Fruit fly (Drosophila melanogaster): ENCODE results near the gene Rbsn-5.

Rbsn-5 gene

dm6 chr2L:8164219-8164618 is 4.6 kb downstream of the Rbsn-5 start (continued):
- TF ChIP-seq ftz-f1 (GFP tag; optimal IDR thresholded peaks at IDR 0.05), result no peak
- peak; percentile 85 for TF ChIP-seq CG12236 (GFP tag; optimal IDR thresholded peaks at IDR 0.05)
- TF ChIP-seq Bdp1 (GFP tag; optimal IDR thresholded peaks at IDR 0.05), result peak; percentile 75
- TF ChIP-seq CG7839 (tag; optimal IDR thresholded peaks at IDR 0.05), result peak; percentile 65
- TF ChIP-seq CG7786 (GFP tag; optimal IDR thresholded peaks at IDR 0.05), result peak; percentile 25
- no peak for TF ChIP-seq CG3995 (GFP tag; optimal IDR thresholded peaks at IDR 0.05)
- peak; percentile 79 for TF ChIP-seq CG10431 (GFP tag; optimal IDR thresholded peaks at IDR 0.05)
- TF ChIP-seq CkIIα-i1 (GFP tag; IDR thresholded peaks at IDR 0.05), result no peak
- no peak for TF ChIP-seq dan (GFP tag; IDR thresholded peaks at IDR 0.05)
- TF ChIP-seq CG8281 (tag; optimal IDR thresholded peaks at IDR 0.05), result peak; percentile 55
- peak; percentile 83 for TF ChIP-seq CG18764 (GFP tag; optimal IDR thresholded peaks at IDR 0.05)
- no peak for TF ChIP-seq nom (GFP tag; optimal IDR thresholded peaks at IDR 0.05)
- no peak for TF ChIP-seq zen2 (GFP tag; IDR thresholded peaks at IDR 0.05; ENCODE audit: partially characterized antibody)
- TF ChIP-seq Dfd (GFP tag; optimal IDR thresholded peaks at IDR 0.05), result no peak
- peak; percentile 5 for TF ChIP-seq shn (GFP tag; optimal IDR thresholded peaks at IDR 0.05)
- TF ChIP-seq gro (GFP tag; optimal IDR thresholded peaks at IDR 0.05), result no peak
- no peak for TF ChIP-seq CG2129 (GFP tag; IDR thresholded peaks at IDR 0.05; ENCODE audit: partially characterized antibody)
- TF ChIP-seq CG7745 (tag; optimal IDR thresholded peaks at IDR 0.05), result peak; percentile 86
- TF ChIP-seq pho (GFP tag; optimal IDR thresholded peaks at IDR 0.05), result no peak
- TF ChIP-seq CG11695 (GFP tag; IDR thresholded peaks at IDR 0.05), result peak; percentile 61
- peak; percentile 34 for TF ChIP-seq CG3163 (GFP tag; optimal IDR thresholded peaks at IDR 0.05)
- peak; percentile 61 for TF ChIP-seq CG17829 (tag; optimal IDR thresholded peaks at IDR 0.05)
- TF ChIP-seq CG9215 (GFP tag; IDR thresholded peaks at IDR 0.05), result no peak
- no peak for TF ChIP-seq CG7928 (GFP tag; optimal IDR thresholded peaks at IDR 0.05)
- no peak for TF ChIP-seq CG2889 (GFP tag; IDR thresholded peaks at IDR 0.05)
- TF ChIP-seq pb (GFP tag; optimal IDR thresholded peaks at IDR 0.05), result no peak
- peak; percentile 59 for TF ChIP-seq CG2116 (GFP tag; optimal IDR thresholded peaks at IDR 0.05)
- TF ChIP-seq Opbp (GFP tag; IDR thresholded peaks at IDR 0.05; ENCODE audit: partially characterized antibody), result no peak
- peak; percentile 68; the same call in 1 of the 2 replicates for TF ChIP-seq stc (GFP tag; IDR thresholded peaks at IDR 0.05)
- peak; percentile 69 for TF ChIP-seq CG8388 (GFP tag; optimal IDR thresholded peaks at IDR 0.05)
- TF ChIP-seq CG6813 (GFP tag; optimal IDR thresholded peaks at IDR 0.05), result peak; percentile 93
- TF ChIP-seq CG12942 (GFP tag; optimal IDR thresholded peaks at IDR 0.05), result peak; percentile 75
- peak; percentile 50 for TF ChIP-seq sima (GFP tag; optimal IDR thresholded peaks at IDR 0.05)
- TF ChIP-seq lov (optimal IDR thresholded peaks at IDR 0.05), result no peak
- TF ChIP-seq lov (GFP tag; IDR thresholded peaks at IDR 0.05), result peak; percentile 90
- peak; percentile 57 for TF ChIP-seq pnt (GFP tag; optimal IDR thresholded peaks at IDR 0.05)
- TF ChIP-seq sens (GFP tag), result peak; percentile 99
- peak; percentile 88 for TF ChIP-seq lab (GFP tag; optimal IDR thresholded peaks at IDR 0.05)
- TF ChIP-seq CG7357 (GFP tag; IDR thresholded peaks at IDR 0.05), result no peak
- peak; percentile 71 for TF ChIP-seq CG4820 (GFP tag; optimal IDR thresholded peaks at IDR 0.05)
- TF ChIP-seq CoRest (tag; optimal IDR thresholded peaks at IDR 0.05), result peak; percentile 73
- TF ChIP-seq CG17912 (GFP tag; optimal IDR thresholded peaks at IDR 0.05), result peak; percentile 87
- TF ChIP-seq btn (GFP tag; optimal IDR thresholded peaks at IDR 0.05), result peak; percentile 51
- TF ChIP-seq CG13775 (GFP tag; optimal IDR thresholded peaks at IDR 0.05), result peak; percentile 52
- TF ChIP-seq gem (tag; optimal IDR thresholded peaks at IDR 0.05), result peak; percentile 85
- TF ChIP-seq onecut (GFP tag; IDR thresholded peaks at IDR 0.05), result peak; percentile 85
- TF ChIP-seq PHDP (tag; optimal IDR thresholded peaks at IDR 0.05), result peak; percentile 76
- peak; percentile 35 for TF ChIP-seq CG12769 (tag; optimal IDR thresholded peaks at IDR 0.05)
- peak; percentile 71 for TF ChIP-seq CG3838 (GFP tag; optimal IDR thresholded peaks at IDR 0.05)
- TF ChIP-seq lmd (GFP tag; IDR thresholded peaks at IDR 0.05), result no peak
- TF ChIP-seq CG14667 (GFP tag; IDR thresholded peaks at IDR 0.05), result no peak
- TF ChIP-seq wor (GFP tag; IDR thresholded peaks at IDR 0.05), result no peak

Data from whole organism, embryonic.